Fruit fly (Drosophila melanogaster): ENCODE results near the gene Rcc1.

Rcc1 gene

dm6 chr3L:5974575-5975421 lies 42.2 kb upstream of the Rcc1 start (continued):
- peak; percentile 19; the same call in 1 of the 2 replicates for TF ChIP-seq gt (GFP tag; IDR thresholded peaks at IDR 0.05)
- peak; percentile 45 for TF ChIP-seq en (GFP tag; optimal IDR thresholded peaks at IDR 0.05)
- TF ChIP-seq CG17912 (GFP tag; optimal IDR thresholded peaks at IDR 0.05): no peak
- TF ChIP-seq salm (tag; optimal IDR thresholded peaks at IDR 0.05): peak; percentile 68
- no peak for TF ChIP-seq vnd (GFP tag; IDR thresholded peaks at IDR 0.05; ENCODE audit: partially characterized antibody)
- TF ChIP-seq CG2202 (tag; optimal IDR thresholded peaks at IDR 0.05): peak; percentile 80
- TF ChIP-seq CG6272 (GFP tag; IDR thresholded peaks at IDR 0.05): no peak
- TF ChIP-seq Abd-B (GFP tag; optimal IDR thresholded peaks at IDR 0.05): no peak
- TF ChIP-seq org-1 (GFP tag; optimal IDR thresholded peaks at IDR 0.05): peak; percentile 62
- TF ChIP-seq CG8388 (GFP tag; optimal IDR thresholded peaks at IDR 0.05): peak; percentile 6
- no peak for TF ChIP-seq CG34376 (GFP tag; optimal IDR thresholded peaks at IDR 0.05)
- peak in 1 of 3 experiments; percentile 65 for TF ChIP-seq lola (GFP tag; optimal IDR thresholded peaks at IDR 0.05)
- no peak for TF ChIP-seq HLH4C (GFP tag; IDR thresholded peaks at IDR 0.05; ENCODE audit: partially characterized antibody)
- TF ChIP-seq caup (GFP tag; optimal IDR thresholded peaks at IDR 0.05; ENCODE audit: severe bottlenecking): peak; percentile 6
- TF ChIP-seq CG42726 (GFP tag; IDR thresholded peaks at IDR 0.05; ENCODE audit: partially characterized antibody): no peak
- TF ChIP-seq Mes4 (GFP tag; optimal IDR thresholded peaks at IDR 0.05): peak; percentile 70
- no peak for TF ChIP-seq CG1647 (GFP tag; optimal IDR thresholded peaks at IDR 0.05)
- TF ChIP-seq oc (tag; optimal IDR thresholded peaks at IDR 0.05): peak; percentile 38
- 0 out of 2 replicates have a peak, but pooled peaks have one; percentile 23 for TF ChIP-seq ap (GFP tag; IDR thresholded peaks at IDR 0.05)
- no peak for TF ChIP-seq hth (optimal IDR thresholded peaks at IDR 0.05)
- peak; percentile 25 for TF ChIP-seq kay (GFP tag; optimal IDR thresholded peaks at IDR 0.05)
- TF ChIP-seq insv (GFP tag; optimal IDR thresholded peaks at IDR 0.05): no peak
- TF ChIP-seq Sox102F (GFP tag; optimal IDR thresholded peaks at IDR 0.05): peak; percentile 24
- peak; percentile 78 for TF ChIP-seq zen (tag; optimal IDR thresholded peaks at IDR 0.05)
- no peak for TF ChIP-seq CG11695 (GFP tag; IDR thresholded peaks at IDR 0.05)
- TF ChIP-seq Lhr (GFP tag; optimal IDR thresholded peaks at IDR 0.05): peak; percentile 26
- TF ChIP-seq CG4707 (GFP tag; optimal IDR thresholded peaks at IDR 0.05): no peak
- peak in 1 of 2 experiments; percentile 96 for TF ChIP-seq tll (GFP tag; optimal IDR thresholded peaks at IDR 0.05)
- TF ChIP-seq CG5953 (GFP tag; IDR thresholded peaks at IDR 0.05): no peak
- no peak for TF ChIP-seq MESR4 (GFP tag; optimal IDR thresholded peaks at IDR 0.05)
- peak; percentile 3 for TF ChIP-seq da (GFP tag; optimal IDR thresholded peaks at IDR 0.05)
- no peak for TF ChIP-seq Fer1 (GFP tag; optimal IDR thresholded peaks at IDR 0.05)
- no peak for TF ChIP-seq CG14667 (GFP tag; IDR thresholded peaks at IDR 0.05)
- TF ChIP-seq Hsf (GFP tag; optimal IDR thresholded peaks at IDR 0.05): peak; percentile 1
- peak; percentile 57 for TF ChIP-seq ci (GFP tag; IDR thresholded peaks at IDR 0.05)
- no peak for TF ChIP-seq Hand (GFP tag; optimal IDR thresholded peaks at IDR 0.05)
- TF ChIP-seq ind (GFP tag; optimal IDR thresholded peaks at IDR 0.05): no peak
- no peak for TF ChIP-seq CG11093 (GFP tag; IDR thresholded peaks at IDR 0.05)
- no peak for TF ChIP-seq NfI (GFP tag; optimal IDR thresholded peaks at IDR 0.05)
- no peak for TF ChIP-seq CG11560 (tag; IDR thresholded peaks at IDR 0.05)
- TF ChIP-seq Ets97D (GFP tag; optimal IDR thresholded peaks at IDR 0.05): no peak
- peak; percentile 53 for TF ChIP-seq CG8290 (GFP tag; optimal IDR thresholded peaks at IDR 0.05)
- peak in 1 of 2 experiments; percentile 79 for TF ChIP-seq CG8290 (tag; optimal IDR thresholded peaks at IDR 0.05)
- TF ChIP-seq CG11456 (GFP tag; IDR thresholded peaks at IDR 0.05): no peak
- peak; percentile 80 for TF ChIP-seq ac (GFP tag; optimal IDR thresholded peaks at IDR 0.05)
- TF ChIP-seq MBD-R2 (GFP tag; IDR thresholded peaks at IDR 0.05): no peak
- TF ChIP-seq CG13287 (GFP tag; IDR thresholded peaks at IDR 0.05; ENCODE audit: partially characterized antibody): no peak; the same call in 1 of the 2 replicates
- peak; percentile 9 for TF ChIP-seq CG7271 (tag; optimal IDR thresholded peaks at IDR 0.05)

Data from whole organism, embryonic.